Worm (Caenorhabditis elegans) whole organism, L4 larva: ENCODE results near the gene ZK757.1.

Experiments
- attf-4 ChIP-seq: sonication (generic microtip); optimal IDR thresholded peaks from 3 replicates; lab custom pipeline; 2017; ENCODE audit warnings: missing biosample characterization, missing genetic modification characterization
- ceh-82 ChIP-seq: sonication (generic microtip); optimal IDR thresholded peaks from 2 replicates; lab custom pipeline; 2017; ENCODE audit warnings: missing biosample characterization, missing genetic modification characterization
- fkh-10 ChIP-seq: fragments of 150-350 bp; optimal IDR thresholded peaks from 2 replicates; lab custom pipeline; 2014; ENCODE audit warnings: missing biosample characterization, missing genetic modification reagents, missing genetic modification characterization
- ztf-7 ChIP-seq: fragments of 150-350 bp; optimal IDR thresholded peaks from 2 replicates; lab custom pipeline; 2014; ENCODE audit warnings: missing biosample characterization, missing genetic modification characterization

DNA sequence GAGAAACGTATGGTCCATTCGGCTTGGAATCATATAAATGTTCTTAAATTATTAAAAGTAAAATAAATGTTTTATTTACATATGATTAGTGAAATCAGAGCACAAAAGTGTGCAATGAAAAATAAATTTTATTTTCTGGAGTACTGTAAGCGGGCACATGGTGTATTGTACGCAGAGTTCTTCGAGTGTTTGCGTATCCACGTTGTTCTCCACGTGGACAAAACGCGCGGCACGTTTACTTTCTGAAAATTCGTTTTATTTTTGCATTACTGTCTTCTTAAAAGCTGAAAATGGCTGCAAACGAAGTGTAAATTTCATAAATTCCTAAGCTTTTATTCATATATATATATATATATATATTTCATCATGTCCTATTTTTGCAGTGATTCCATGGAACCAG lies 38.4 kb downstream of the ZK757.1 start:
- TF ChIP-seq ztf-7 (tag; lab: Kevin White, UChicago), result no peak
- TF ChIP-seq attf-4 (tag; lab: Kevin White, UChicago), result no peak
- no peak for TF ChIP-seq ceh-82 (tag; lab: Kevin White, UChicago)
- TF ChIP-seq fkh-10, result no peak
